Worm (Caenorhabditis elegans): ENCODE measurements around the gene atf-2.

The atf-2 gene

DNA sequence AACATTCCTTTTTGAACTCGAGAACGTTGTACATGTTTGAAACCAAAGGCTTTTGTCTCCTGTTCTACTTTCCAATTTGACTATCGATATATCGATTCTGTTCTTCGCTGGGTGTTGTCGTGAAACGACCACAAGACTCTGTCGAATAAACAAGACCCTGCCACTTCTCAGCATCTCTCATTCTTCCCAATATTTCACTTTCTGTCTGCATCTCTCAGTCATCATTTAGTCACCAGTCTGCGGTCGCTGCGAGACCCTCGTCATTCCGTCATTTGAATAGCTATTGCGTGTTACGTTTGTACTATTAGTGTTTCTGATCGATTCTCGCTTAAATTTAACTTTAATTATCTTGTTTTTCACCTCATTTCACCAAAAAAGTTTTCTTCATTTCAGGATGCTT, 35.6 kb downstream of the atf-2 start (continued):
- TF ChIP-seq ceh-79 (tag; optimal IDR thresholded peaks at IDR 0.05) (no peak), ztf-18 (tag; optimal IDR thresholded peaks at IDR 0.05) (peak; percentile 23), ztf-26 (tag; optimal IDR thresholded peaks at IDR 0.05) (peak; percentile 44), lin-26 (GFP tag; IDR thresholded peaks at IDR 0.05) (no peak), attf-5 (GFP tag; optimal IDR thresholded peaks at IDR 0.05) (peak; percentile 85), dpl-1 (GFP tag; optimal IDR thresholded peaks at IDR 0.05) (no peak), akir-1 (GFP tag; optimal IDR thresholded peaks at IDR 0.05) (no peak), ceh-58 (GFP tag; IDR thresholded peaks at IDR 0.05) (no peak), snpc-1.1 (tag; optimal IDR thresholded peaks at IDR 0.05; ENCODE audit: insufficient read depth) (no peak), let-607 (tag; optimal IDR thresholded peaks at IDR 0.05) (peak; percentile 81), T07F8.4 (tag; optimal IDR thresholded peaks at IDR 0.05) (no peak), him-1 (tag; optimal IDR thresholded peaks at IDR 0.05) (no peak), F22D6.2 (tag; optimal IDR thresholded peaks at IDR 0.05) (peak; percentile 34), F10E7.11 (tag; optimal IDR thresholded peaks at IDR 0.05) (no peak), ekl-4 (GFP tag; IDR thresholded peaks at IDR 0.05) (peak; percentile 99), aptf-2 (GFP tag; conservative IDR thresholded peaks at IDR 0.05) (no peak), athp-1 (tag; optimal IDR thresholded peaks at IDR 0.05) (peak; percentile 54), ets-4 (GFP tag; optimal IDR thresholded peaks at IDR 0.05) (peak; percentile 23), F37B4.10 (GFP tag; IDR thresholded peaks at IDR 0.05) (no peak), ztf-3 (GFP tag; optimal IDR thresholded peaks at IDR 0.05) (no peak), efl-1 (GFP tag; optimal IDR thresholded peaks at IDR 0.05) (no peak), F39B2.1 (GFP tag; IDR thresholded peaks at IDR 0.05) (no peak), mcd-1 (GFP tag; IDR thresholded peaks at IDR 0.05) (peak; percentile 79), Y79H2A.3 (GFP tag; conservative IDR thresholded peaks at IDR 0.05) (no peak), Y53F4B.3 (GFP tag; IDR thresholded peaks at IDR 0.05) (no peak), atf-7 (tag; optimal IDR thresholded peaks at IDR 0.05) (peak; percentile 83), hlh-12 (tag; optimal IDR thresholded peaks at IDR 0.05) (no peak), bed-2 (GFP tag; IDR thresholded peaks at IDR 0.05) (no peak), nfyb-1 (GFP tag; IDR thresholded peaks at IDR 0.05) (peak; percentile 91)

DNA sequence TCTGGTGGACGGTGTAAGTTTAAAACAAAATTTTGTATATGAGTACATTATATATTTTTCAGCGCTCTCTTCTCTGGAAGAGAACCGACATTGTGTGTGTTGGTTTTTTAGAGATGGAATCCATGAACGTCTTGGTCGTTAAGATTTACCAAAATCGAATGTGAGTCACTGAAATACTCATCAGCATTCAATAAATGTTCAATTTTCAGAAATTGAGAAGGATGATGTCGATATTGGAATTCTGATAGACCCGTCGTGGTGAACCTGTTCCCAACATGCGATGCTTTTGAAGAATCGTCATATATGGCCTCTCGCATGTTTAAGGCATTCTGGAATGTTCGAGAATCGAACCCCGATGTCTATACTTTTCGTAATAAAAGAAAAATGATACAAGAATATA, 37.0 kb downstream of the atf-2 start:
- TF ChIP-seq ama-1 (optimal IDR thresholded peaks at IDR 0.05) (peak; percentile 53), ama-1 (GFP tag; optimal IDR thresholded peaks at IDR 0.05) (no peak), chd-7 (tag; optimal IDR thresholded peaks at IDR 0.05) (no peak), tlf-1 (GFP tag; optimal IDR thresholded peaks at IDR 0.05) (no peak), hsf-1 (GFP tag; IDR thresholded peaks at IDR 0.05) (peak; percentile 35; the same call in 1 of the 2 replicates), C06A6.2 (GFP tag; conservative IDR thresholded peaks at IDR 0.05) (no peak)

DNA sequence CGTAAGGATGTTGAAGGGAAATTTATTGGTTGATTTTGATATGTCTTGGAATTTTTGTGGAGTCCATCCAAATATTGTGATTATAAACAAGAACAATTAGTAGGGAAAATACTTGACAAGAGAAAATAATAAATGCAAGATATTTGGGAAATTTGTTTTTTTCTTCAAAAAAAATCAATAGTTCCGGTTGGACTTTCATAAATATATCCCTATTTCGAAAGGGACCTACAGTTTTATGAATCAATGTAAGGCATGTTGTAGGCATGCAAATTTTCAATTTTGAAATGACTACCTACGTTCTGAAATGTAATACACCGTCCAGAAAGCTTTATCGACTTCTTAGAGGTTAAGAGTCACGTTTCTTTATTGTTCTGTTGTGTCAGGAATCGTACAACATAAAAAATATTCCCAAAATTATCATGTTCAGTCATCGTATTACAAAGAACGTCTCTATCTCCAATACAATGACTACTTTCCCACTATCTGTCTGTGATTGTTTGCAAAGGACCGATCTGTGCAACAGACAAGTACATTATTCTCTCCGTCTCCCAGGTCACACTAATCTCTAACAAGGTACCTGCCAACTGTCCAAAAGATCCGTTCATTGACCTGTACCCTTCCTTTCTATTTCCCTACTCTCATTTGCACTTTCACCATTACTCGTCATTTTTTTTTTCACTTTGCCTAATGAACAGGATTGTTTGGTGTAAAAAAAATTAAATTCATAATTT, 38.2 kb downstream of the atf-2 start, which contains the start of gene F07H5.13:
F07H5.13 (plus strand) TSS at position 730 of the 731 bp plus-strand sequence.
- TF ChIP-seq pbrm-1 (GFP tag; IDR thresholded peaks at IDR 0.05) (peak; percentile 43; the same call in 1 of the 2 replicates), atf-7 (tag; optimal IDR thresholded peaks at IDR 0.05) (peak; percentile 41), ets-4 (GFP tag; optimal IDR thresholded peaks at IDR 0.05) (no peak), lin-40 (tag; optimal IDR thresholded peaks at IDR 0.05) (peak; percentile 57), Y53G8AR.9 (GFP tag; conservative IDR thresholded peaks at IDR 0.05) (peak; percentile 81), ekl-4 (GFP tag; IDR thresholded peaks at IDR 0.05) (0 out of 2 replicates have a peak, but pooled peaks have one; percentile 34), rcor-1 (GFP tag; IDR thresholded peaks at IDR 0.05) (peak; percentile 21; the same call in 1 of the 2 replicates), tlf-1 (GFP tag; optimal IDR thresholded peaks at IDR 0.05) (peak; percentile 22), F52B5.7 (tag; optimal IDR thresholded peaks at IDR 0.05) (peak; percentile 5), ama-1 (optimal IDR thresholded peaks at IDR 0.05) (peak; percentile 74), ama-1 (GFP tag; optimal IDR thresholded peaks at IDR 0.05) (no peak), fkh-3 (tag; optimal IDR thresholded peaks at IDR 0.05) (no peak), ztf-22 (GFP tag; optimal IDR thresholded peaks at IDR 0.05) (peak; percentile 20), madf-10 (tag; optimal IDR thresholded peaks at IDR 0.05) (peak; percentile 33), ztf-3 (GFP tag; optimal IDR thresholded peaks at IDR 0.05) (peak; percentile 11), nfyb-1 (GFP tag; IDR thresholded peaks at IDR 0.05) (peak; percentile 55), lin-35 (GFP tag; optimal IDR thresholded peaks at IDR 0.05) (peak in 1 of 3 experiments; percentile 50), ztf-26 (tag; optimal IDR thresholded peaks at IDR 0.05) (peak; percentile 41), zim-3 (tag; optimal IDR thresholded peaks at IDR 0.05) (peak; percentile 15), repo-1 (tag; optimal IDR thresholded peaks at IDR 0.05) (peak; percentile 88)
